Worm (Caenorhabditis elegans) whole organism, young adult: Measurements from ENCODE around the gene C08G9.1.

Source experiments
- B0019.2 ChIP-seq: fragments of 200-800 bp; sonication (Bioruptor generic); conservative IDR thresholded peaks from 2 replicates; pipeline ENCODE4 v1.3.6; 2022; ENCODE audit warnings: missing genetic modification reagents, missing genetic modification characterization, missing compliant biosample characterization
- C17E4.6 ChIP-seq: fragments of 200-800 bp; sonication (Bioruptor generic); IDR thresholded peaks from 2 replicates; pipeline ENCODE4 v1.3.6; 2022; ENCODE audit warnings: missing genetic modification reagents, missing genetic modification characterization, missing compliant biosample characterization
- F22D6.2 ChIP-seq: sonication (generic microtip); optimal IDR thresholded peaks from 2 replicates; lab custom pipeline; 2016; ENCODE audit warnings: mild to moderate bottlenecking, missing genetic modification characterization, missing compliant biosample characterization
- F37B4.10 ChIP-seq: fragments of 200-800 bp; sonication (Bioruptor generic); IDR thresholded peaks from 2 replicates; pipeline ENCODE4 v1.3.6; 2022; ENCODE audit warnings: missing genetic modification characterization, missing compliant biosample characterization
- F39B2.1 ChIP-seq: fragments of 200-800 bp; sonication (Bioruptor generic); IDR thresholded peaks from 2 replicates; pipeline ENCODE4 v1.3.6; 2022; ENCODE audit warnings: missing genetic modification reagents, missing genetic modification characterization, missing compliant biosample characterization
- F57A8.1 ChIP-seq: fragments of 200-800 bp; sonication (Bioruptor generic); optimal IDR thresholded peaks from 2 replicates; lab custom pipeline; 2018; ENCODE audit warnings: mild to moderate bottlenecking, missing genetic modification characterization, moderate library complexity, missing compliant biosample characterization
- K11D2.4 ChIP-seq: fragments of 200-800 bp; sonication (Bioruptor generic); IDR thresholded peaks from 2 replicates; pipeline ENCODE4 v1.3.6; 2022; ENCODE audit warnings: missing genetic modification reagents, missing genetic modification characterization, missing compliant biosample characterization
- T26A5.8 ChIP-seq: sonication (generic microtip); optimal IDR thresholded peaks from 2 replicates; lab custom pipeline; 2016; ENCODE audit warnings: missing genetic modification characterization, missing compliant biosample characterization
- Y53F4B.3 ChIP-seq: fragments of 200-800 bp; sonication (Bioruptor generic); IDR thresholded peaks from 2 replicates; pipeline ENCODE4 v1.3.6; 2022; ENCODE audit warnings: missing genetic modification reagents, missing genetic modification characterization, missing compliant biosample characterization
- Y53G8AR.9 ChIP-seq: fragments of 200-800 bp; sonication (Bioruptor generic); conservative IDR thresholded peaks from 2 replicates; pipeline ENCODE4 v1.3.6; 2022; ENCODE audit warnings: missing genetic modification reagents, missing genetic modification characterization, missing compliant biosample characterization
- Y56A3A.18 ChIP-seq: fragments of 200-800 bp; sonication (Bioruptor generic); IDR thresholded peaks from 2 replicates; pipeline ENCODE4 v1.3.6; 2022; ENCODE audit warnings: missing genetic modification reagents, missing genetic modification characterization, missing compliant biosample characterization
- Y67H2A.10 ChIP-seq: fragments of 200-800 bp; sonication (Bioruptor generic); conservative IDR thresholded peaks from 2 replicates; pipeline ENCODE4 v1.3.6; 2022; ENCODE audit warnings: missing genetic modification reagents, missing genetic modification characterization, missing compliant biosample characterization
- ZK185.1 ChIP-seq: sonication (generic microtip); optimal IDR thresholded peaks from 2 replicates; lab custom pipeline; 2016; ENCODE audit warnings: mild to moderate bottlenecking, missing genetic modification characterization, missing compliant biosample characterization; ENCODE audit not compliant: poor library complexity, severe bottlenecking
- atf-7 ChIP-seq: sonication (generic microtip); optimal IDR thresholded peaks from 2 replicates; lab custom pipeline; 2017; ENCODE audit warnings: mild to moderate bottlenecking, missing genetic modification characterization, missing compliant biosample characterization
- attf-3 ChIP-seq: fragments of 200-800 bp; sonication (Bioruptor generic); conservative IDR thresholded peaks from 2 replicates; pipeline ENCODE4 v1.3.6; 2022; ENCODE audit warnings: missing genetic modification reagents, missing genetic modification characterization, missing compliant biosample characterization
- attf-5 ChIP-seq: fragments of 200-800 bp; sonication (Bioruptor generic); optimal IDR thresholded peaks from 2 replicates; lab custom pipeline; 2018; ENCODE audit warnings: mild to moderate bottlenecking, missing genetic modification characterization, missing compliant biosample characterization
- bed-1 ChIP-seq: fragments of 200-800 bp; sonication (Bioruptor generic); IDR thresholded peaks from 2 replicates; pipeline ENCODE4 v1.3.6; 2022; ENCODE audit warnings: missing genetic modification reagents, missing genetic modification characterization, missing compliant biosample characterization
- ceh-79 ChIP-seq: sonication (generic microtip); optimal IDR thresholded peaks from 2 replicates; lab custom pipeline; 2017; ENCODE audit warnings: mild to moderate bottlenecking, missing genetic modification characterization, missing compliant biosample characterization
- ceh-91 ChIP-seq: fragments of 200-800 bp; sonication (Bioruptor generic); IDR thresholded peaks from 2 replicates; pipeline ENCODE4 v1.3.6; 2022; ENCODE audit warnings: missing genetic modification reagents, missing genetic modification characterization, missing compliant biosample characterization
- chd-7 ChIP-seq: sonication (generic microtip); optimal IDR thresholded peaks from 2 replicates; lab custom pipeline; 2016; ENCODE audit warnings: mild to moderate bottlenecking, missing genetic modification characterization, moderate library complexity, missing compliant biosample characterization
- die-1 ChIP-seq: sonication (generic microtip); optimal IDR thresholded peaks from 2 replicates; lab custom pipeline; 2016; ENCODE audit warnings: missing genotype, mild to moderate bottlenecking, missing genetic modification characterization, missing compliant biosample characterization
- dpl-1 ChIP-seq: fragments of 150-350 bp; optimal IDR thresholded peaks from 2 replicates; lab custom pipeline; 2014; ENCODE audit warnings: missing biosample characterization, missing genetic modification reagents, missing genetic modification characterization
- fkh-3 ChIP-seq: sonication (generic microtip); optimal IDR thresholded peaks from 2 replicates; lab custom pipeline; 2016; ENCODE audit warnings: mild to moderate bottlenecking, missing genetic modification characterization, missing compliant biosample characterization
- hlh-26 ChIP-seq: fragments of 200-800 bp; sonication (Bioruptor generic); conservative IDR thresholded peaks from 2 replicates; pipeline ENCODE4 v1.3.6; 2022; ENCODE audit warnings: missing genetic modification reagents, missing genetic modification characterization, missing compliant biosample characterization
- hrde-1 ChIP-seq: sonication (generic microtip); optimal IDR thresholded peaks from 2 replicates; lab custom pipeline; 2016; ENCODE audit warnings: missing genetic modification characterization, mild to moderate bottlenecking, missing compliant biosample characterization, moderate library complexity, missing genotype, missing genetic modification reagents, borderline replicate concordance
- let-526 ChIP-seq: fragments of 200-800 bp; sonication (Bioruptor generic); IDR thresholded peaks from 2 replicates; pipeline ENCODE4 v1.3.6; 2022; ENCODE audit warnings: missing genetic modification reagents, missing genetic modification characterization, missing compliant biosample characterization
- let-607 ChIP-seq, 2 experiments: fragments of 200-800 bp in 1 of 2; sonication (Bioruptor generic) in 1 of 2; sonication (generic microtip) in 1 of 2; optimal IDR thresholded peaks; 2 replicates each; lab custom pipeline; 2016 to 2018; ENCODE audit warnings: mild to moderate bottlenecking in 2 of 2, missing compliant biosample characterization in 2 of 2, missing genetic modification characterization in 2 of 2, moderate library complexity in 2 of 2, missing genotype in 1 of 2
- lin-40 ChIP-seq: sonication (generic microtip); optimal IDR thresholded peaks from 2 replicates; lab custom pipeline; 2016; ENCODE audit warnings: missing genetic modification characterization, mild to moderate bottlenecking, missing compliant biosample characterization, missing genotype, missing genetic modification reagents
- lsy-27 ChIP-seq: sonication (generic microtip); optimal IDR thresholded peaks from 2 replicates; lab custom pipeline; 2017; ENCODE audit warnings: missing genetic modification characterization, mild to moderate bottlenecking, missing compliant biosample characterization, antibody characterized with exemption, missing genotype, borderline replicate concordance; ENCODE audit not compliant: insufficient read depth
- madf-8 ChIP-seq: fragments of 200-800 bp; sonication (Bioruptor generic); conservative IDR thresholded peaks from 2 replicates; pipeline ENCODE4 v1.3.6; 2022; ENCODE audit warnings: missing genetic modification reagents, missing genetic modification characterization, missing compliant biosample characterization
- mcd-1 ChIP-seq: fragments of 200-800 bp; sonication (Bioruptor generic); IDR thresholded peaks from 2 replicates; pipeline ENCODE4 v1.3.6; 2022; ENCODE audit warnings: missing genetic modification reagents, missing genetic modification characterization, missing compliant biosample characterization
- mel-28 ChIP-seq: sonication (generic microtip); optimal IDR thresholded peaks from 2 replicates; lab custom pipeline; 2016; ENCODE audit warnings: borderline replicate concordance, mild to moderate bottlenecking, missing genetic modification characterization, missing compliant biosample characterization
- mes-4 ChIP-seq: sonication (generic microtip); optimal IDR thresholded peaks from 2 replicates; lab custom pipeline; 2016; ENCODE audit warnings: missing genotype, missing genetic modification characterization, missing compliant biosample characterization
- nhr-179 ChIP-seq: sonication (generic microtip); optimal IDR thresholded peaks from 2 replicates; lab custom pipeline; 2016; ENCODE audit warnings: mild to moderate bottlenecking, missing genetic modification characterization, missing compliant biosample characterization
- nhr-80 ChIP-seq: sonication (generic microtip); optimal IDR thresholded peaks from 2 replicates; lab custom pipeline; 2016; ENCODE audit warnings: missing genetic modification characterization, missing compliant biosample characterization
- pbrm-1 ChIP-seq: fragments of 200-800 bp; sonication (Bioruptor generic); IDR thresholded peaks from 2 replicates; pipeline ENCODE4 v1.3.6; 2022; ENCODE audit warnings: missing genetic modification reagents, missing genetic modification characterization, missing compliant biosample characterization
- pha-4 ChIP-seq: fragments of 150-350 bp; sonication (generic microtip); optimal IDR thresholded peaks from 2 replicates; lab custom pipeline; 2014; ENCODE audit warnings: missing biosample characterization, missing genetic modification reagents, missing genetic modification characterization
- rec-8 ChIP-seq, 2 experiments: sonication (generic microtip); optimal IDR thresholded peaks; 2 replicates each; lab custom pipeline; 2016; ENCODE audit warnings: mild to moderate bottlenecking in 2 of 2, missing genetic modification characterization in 2 of 2, missing genetic modification reagents in 2 of 2, missing genotype in 2 of 2, missing biosample characterization in 1 of 2, missing compliant biosample characterization in 1 of 2, moderate library complexity in 1 of 2
- repo-1 ChIP-seq: sonication (generic microtip); optimal IDR thresholded peaks from 2 replicates; lab custom pipeline; 2017; ENCODE audit warnings: mild to moderate bottlenecking, missing genetic modification characterization, missing compliant biosample characterization
- rpc-1 ChIP-seq, 2 experiments: fragments of 150-350 bp in 1 of 2; sonication (generic microtip) in 1 of 2; optimal IDR thresholded peaks; 2 replicates each; lab custom pipeline; 2014 to 2018; ENCODE audit warnings: missing biosample characterization in 1 of 2, missing genetic modification characterization in 1 of 2, missing genetic modification reagents in 1 of 2, missing genotype in 1 of 2
- snpc-3.4 ChIP-seq: sonication (generic microtip); optimal IDR thresholded peaks from 2 replicates; lab custom pipeline; 2017; ENCODE audit warnings: missing genetic modification characterization, mild to moderate bottlenecking, missing compliant biosample characterization, antibody characterized with exemption, moderate library complexity, missing genotype, missing genetic modification reagents
- sptf-2 ChIP-seq: fragments of 200-800 bp; sonication (Bioruptor generic); optimal IDR thresholded peaks from 2 replicates; lab custom pipeline; 2018; ENCODE audit warnings: mild to moderate bottlenecking, missing genetic modification characterization, missing compliant biosample characterization
- tbp1 ChIP-seq: fragments of 200-800 bp; sonication (Bioruptor generic); optimal IDR thresholded peaks from 2 replicates; lab custom pipeline; 2018; ENCODE audit warnings: mild to moderate bottlenecking, missing genetic modification characterization, missing compliant biosample characterization
- tbx-9 ChIP-seq: sonication (generic microtip); optimal IDR thresholded peaks from 2 replicates; lab custom pipeline; 2016; ENCODE audit warnings: borderline replicate concordance, missing genetic modification characterization, inconsistent platforms, missing compliant biosample characterization
- tlf-1 ChIP-seq: fragments of 200-800 bp; sonication (Bioruptor generic); optimal IDR thresholded peaks from 2 replicates; lab custom pipeline; 2018; ENCODE audit warnings: mild to moderate bottlenecking, missing genetic modification characterization, missing compliant biosample characterization
- unc-130 ChIP-seq: sonication (generic microtip); optimal IDR thresholded peaks from 2 replicates; lab custom pipeline; 2016; ENCODE audit warnings: missing genetic modification reagents, missing genetic modification characterization, missing compliant biosample characterization
- zim-3 ChIP-seq: sonication (generic microtip); optimal IDR thresholded peaks from 2 replicates; lab custom pipeline; 2017; ENCODE audit warnings: mild to moderate bottlenecking, missing genetic modification characterization, moderate library complexity, missing compliant biosample characterization
- ztf-22 ChIP-seq: fragments of 200-800 bp; sonication (Bioruptor generic); optimal IDR thresholded peaks from 2 replicates; lab custom pipeline; 2018; ENCODE audit warnings: mild to moderate bottlenecking, missing genetic modification characterization, moderate library complexity, missing compliant biosample characterization

Gene C08G9.1

ce11 chrIV:7709701-7710100 is 51.1 kb downstream of the C08G9.1 start, which contains the start of the genes mrpl-1, emc-6 and mrps-24:
Gene mrpl-1, minus strand, starts transcription at chrIV:7709701.
Gene emc-6, minus strand, starts transcription at chrIV:7709736.
Gene mrps-24, plus strand, starts transcription at chrIV:7710045.
- TF ChIP-seq bed-1 (no peak), fkh-3 (tag; lab: Kevin White, UChicago) (no peak), attf-5 (GFP tag; lab: Kevin White, UChicago) (peak; percentile 73), ztf-22 (GFP tag; lab: Kevin White, UChicago) (no peak), zim-3 (tag; lab: Kevin White, UChicago) (no peak), let-607 (tag; optimal IDR thresholded peaks at IDR 0.05; lab: Kevin White, UChicago) (no peak), T26A5.8 (tag; lab: Kevin White, UChicago) (no peak), tbx-9 (tag; lab: Kevin White, UChicago) (no peak), rpc-1 (optimal IDR thresholded peaks at IDR 0.05; lab: Kevin White, UChicago) (no peak), rpc-1 (tag; optimal IDR thresholded peaks at IDR 0.05; lab: Kevin White, UChicago) (no peak), nhr-179 (no peak), die-1 (tag; lab: Kevin White, UChicago) (no peak), hrde-1 (tag; lab: Kevin White, UChicago) (no peak), Y53F4B.3 (GFP tag; lab: Robert Waterston, UW) (no peak), C17E4.6 (GFP tag; lab: Robert Waterston, UW) (no peak), sptf-2 (no peak), Y53G8AR.9 (GFP tag; lab: Robert Waterston, UW) (no peak), F22D6.2 (tag; lab: Kevin White, UChicago) (no peak), K11D2.4 (no peak), attf-3 (GFP tag; lab: Robert Waterston, UW) (peak; percentile 40; the same call in 1 of the 2 replicates), atf-7 (tag; lab: Kevin White, UChicago) (no peak), pha-4 (tag; lab: Kevin White, UChicago) (no peak), snpc-3.4 (tag; lab: Kevin White, UChicago) (no peak), ZK185.1 (tag; lab: Kevin White, UChicago) (peak; percentile 25), let-526 (GFP tag; lab: Robert Waterston, UW) (no peak), unc-130 (no peak), tbp1 (GFP tag; lab: Kevin White, UChicago) (peak; percentile 23), mes-4 (tag; lab: Kevin White, UChicago) (no peak), hlh-26 (no peak), tlf-1 (GFP tag; lab: Kevin White, UChicago) (no peak), nhr-80 (tag; lab: Kevin White, UChicago) (no peak), F37B4.10 (GFP tag; lab: Robert Waterston, UW) (no peak), Y56A3A.18 (GFP tag; lab: Robert Waterston, UW) (no peak), lsy-27 (no peak), F57A8.1 (no peak), madf-8 (GFP tag; lab: Robert Waterston, UW) (no peak), Y67H2A.10 (GFP tag; lab: Robert Waterston, UW) (no peak), ceh-79 (tag; lab: Kevin White, UChicago) (no peak), mel-28 (tag; lab: Kevin White, UChicago) (no peak), repo-1 (tag; lab: Kevin White, UChicago) (no peak), dpl-1 (GFP tag; lab: Kevin White, UChicago) (peak; percentile 14), ceh-91 (GFP tag; lab: Robert Waterston, UW) (no peak), mcd-1 (GFP tag; lab: Robert Waterston, UW) (peak; percentile 92), chd-7 (no peak), rec-8 (tag; optimal IDR thresholded peaks at IDR 0.05; lab: Kevin White, UChicago) (no peak), B0019.2 (no peak), pbrm-1 (GFP tag; lab: Robert Waterston, UW) (no peak), F39B2.1 (GFP tag; lab: Robert Waterston, UW) (no peak), lin-40 (tag; lab: Kevin White, UChicago) (peak; percentile 16)
